Fruit fly (Drosophila melanogaster) S2 (cell line): ENCODE measurements around the gene X11Lbeta.

Experiments used
- CG8478 ChIP-seq: fragments of >200 bp; optimal IDR thresholded peaks from 2 replicates; lab custom pipeline; 2018
- CTCF ChIP-seq, 2 experiments: fragments of >200 bp; optimal IDR thresholded peaks; 2 replicates each; lab custom pipeline; 2018

DNA sequence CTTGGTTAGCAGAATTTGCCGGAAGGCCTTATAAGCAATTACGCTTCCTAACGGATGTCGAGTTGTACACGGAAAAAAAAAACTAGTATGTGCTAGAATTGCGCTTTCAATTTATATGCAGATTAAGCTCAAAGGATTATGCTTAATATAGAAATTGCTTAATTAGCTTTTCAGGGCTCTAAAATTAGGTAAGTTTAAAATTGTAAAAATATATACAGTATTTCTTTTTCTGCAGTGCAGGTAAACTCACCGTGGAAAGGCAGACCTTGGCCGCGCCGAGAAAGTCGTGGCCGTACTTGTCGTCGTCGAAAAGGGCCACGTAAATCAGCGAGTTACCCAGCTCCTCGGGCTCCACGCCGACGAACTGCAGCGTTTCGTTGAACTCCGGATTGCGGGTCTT lies 123.1 kb downstream of the X11Lbeta start:
- no peak for TF ChIP-seq CG8478 (lab: Kevin White, UChicago)
- TF ChIP-seq CTCF (optimal IDR thresholded peaks at IDR 0.05; lab: Kevin White, UChicago): no peak
